Worm (Caenorhabditis elegans) whole organism, L4 larva: ENCODE data around the gene Y37D8A.3.

Experiments
- ZK337.2 ChIP-seq: fragments of 200-800 bp; sonication (Bioruptor generic); IDR thresholded peaks from 2 replicates; pipeline ENCODE4 v1.3.6; 2022; ENCODE audit warnings: missing genetic modification reagents, missing genetic modification characterization, missing compliant biosample characterization
- ZK546.5 ChIP-seq, 2 experiments: sonication (generic microtip); optimal IDR thresholded peaks; 2 replicates each; lab custom pipeline; 2017; ENCODE audit warnings: missing biosample characterization in 2 of 2, missing genetic modification characterization in 2 of 2
- ama-1 ChIP-seq: fragments of 150-350 bp; optimal IDR thresholded peaks from 2 replicates; lab custom pipeline; 2014; ENCODE audit warnings: inconsistent platforms, mixed read lengths
- gei-8 ChIP-seq: fragments of 200-800 bp; sonication (Bioruptor generic); optimal IDR thresholded peaks from 2 replicates; lab custom pipeline; 2018; ENCODE audit warnings: mild to moderate bottlenecking, missing genetic modification characterization, missing compliant biosample characterization
- lin-13 ChIP-seq: fragments of 150-350 bp; optimal IDR thresholded peaks from 2 replicates; lab custom pipeline; 2014; ENCODE audit warnings: missing biosample characterization, missing genetic modification reagents, missing genetic modification characterization
- mdt-29 ChIP-seq: fragments of 200-800 bp; sonication (Bioruptor generic); IDR thresholded peaks from 2 replicates; pipeline ENCODE4 v1.3.6; 2022; ENCODE audit warnings: missing genetic modification reagents, missing genetic modification characterization, missing compliant biosample characterization
- nhr-11 ChIP-seq: fragments of 150-350 bp; optimal IDR thresholded peaks from 2 replicates; lab custom pipeline; 2014; ENCODE audit warnings: missing biosample characterization, missing genetic modification characterization
- nhr-77 ChIP-seq: fragments of 150-350 bp; optimal IDR thresholded peaks from 2 replicates; lab custom pipeline; 2014; ENCODE audit warnings: missing biosample characterization, missing genetic modification characterization
- sdz-12 ChIP-seq: fragments of 200-800 bp; sonication (Bioruptor generic); optimal IDR thresholded peaks from 2 replicates; lab custom pipeline; 2018; ENCODE audit warnings: mild to moderate bottlenecking, missing genetic modification characterization, missing compliant biosample characterization
- snpc-4 ChIP-seq: fragments of 150-350 bp; optimal IDR thresholded peaks from 2 replicates; lab custom pipeline; 2014; ENCODE audit warnings: missing biosample characterization, missing genetic modification characterization
- unc-130 ChIP-seq: sonication (generic microtip); optimal IDR thresholded peaks from 2 replicates; lab custom pipeline; 2016; ENCODE audit warnings: missing genetic modification reagents, missing genetic modification characterization, missing compliant biosample characterization
- zag-1 ChIP-seq: fragments of 150-350 bp; optimal IDR thresholded peaks from 2 replicates; lab custom pipeline; 2014; ENCODE audit warnings: missing biosample characterization, missing genetic modification characterization
- zfp-3 ChIP-seq: fragments of 200-800 bp; sonication (Bioruptor generic); conservative IDR thresholded peaks from 2 replicates; pipeline ENCODE4 v1.3.6; 2022; ENCODE audit warnings: missing genetic modification reagents, missing genetic modification characterization, missing compliant biosample characterization

DNA sequence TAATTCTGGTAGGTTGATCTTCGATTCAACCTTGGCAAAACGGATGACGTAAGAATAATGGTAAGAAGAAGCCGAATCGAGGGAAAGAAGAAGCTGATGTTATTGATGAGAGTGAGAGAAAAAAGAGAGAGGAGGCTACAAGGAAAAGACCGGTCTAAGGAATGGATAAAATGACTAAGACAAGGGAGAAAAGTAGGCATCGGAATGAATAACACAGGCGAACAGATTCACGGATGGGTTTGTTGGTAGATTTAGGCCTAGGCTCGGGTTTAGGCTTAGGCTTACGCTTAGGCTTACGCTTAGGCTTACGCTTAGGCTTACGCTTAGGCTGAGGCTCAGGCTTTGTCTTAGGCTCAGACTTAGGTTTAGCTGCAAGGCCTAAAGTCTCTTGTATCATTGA is 30.7 kb upstream of the Y37D8A.3 start, which contains the start of gene agmo-1:
- TF ChIP-seq nhr-11 (no peak), ZK337.2 (GFP tag; lab: Robert Waterston, UW) (no peak), gei-8 (GFP tag; lab: Kevin White, UChicago) (no peak), nhr-77 (no peak), ama-1 (no peak), ZK546.5 (tag; optimal IDR thresholded peaks at IDR 0.05; lab: Kevin White, UChicago) (no peak), lin-13 (GFP tag; lab: Kevin White, UChicago) (no peak), unc-130 (GFP tag; lab: Kevin White, UChicago) (no peak), zfp-3 (no peak), zag-1 (no peak), mdt-29 (GFP tag; lab: Robert Waterston, UW) (no peak), snpc-4 (tag; lab: Kevin White, UChicago) (no peak), sdz-12 (GFP tag; lab: Kevin White, UChicago) (no peak)
